Fruit fly (Drosophila melanogaster) whole organism, prepupa: ENCODE measurements around the gene Kdm3.

ENCODE experiments used
- Blimp-1 ChIP-seq: fragments of 200-800 bp; sonication (Bioruptor generic); optimal IDR thresholded peaks from 3 replicates; lab custom pipeline; 2017; ENCODE audit warnings: missing biosample characterization, missing genetic modification characterization, mild to moderate bottlenecking, moderate library complexity, missing genetic modification reagents
- CG11762 ChIP-seq: fragments of 200-800 bp; sonication (Bioruptor generic); optimal IDR thresholded peaks from 3 replicates; lab custom pipeline; 2016; ENCODE audit warnings: missing biosample characterization, missing genetic modification characterization; ENCODE audit not compliant: insufficient read depth
- CG16779 ChIP-seq: fragments of 200-800 bp; sonication (Bioruptor generic); optimal IDR thresholded peaks from 3 replicates; lab custom pipeline; 2017; ENCODE audit warnings: missing biosample characterization, mild to moderate bottlenecking, missing genetic modification characterization
- CG6163 ChIP-seq: fragments of 200-800 bp; sonication (Bioruptor generic); IDR thresholded peaks from 3 replicates; pipeline ENCODE4 v1.3.6; 2022; ENCODE audit warnings: missing biosample characterization, missing genetic modification characterization
- Hr39 ChIP-seq: fragments of 200-800 bp; sonication (Bioruptor generic); optimal IDR thresholded peaks from 2 replicates; lab custom pipeline; 2016; ENCODE audit warnings: missing biosample characterization, missing genetic modification characterization
- Met ChIP-seq: fragments of 200-800 bp; sonication (Bioruptor generic); optimal IDR thresholded peaks from 3 replicates; lab custom pipeline; 2016; ENCODE audit warnings: missing biosample characterization, missing genetic modification characterization
- Sox102F ChIP-seq: fragments of 200-800 bp; sonication (Bioruptor generic); optimal IDR thresholded peaks from 2 replicates; lab custom pipeline; 2016; ENCODE audit warnings: missing biosample characterization, mild to moderate bottlenecking, missing genetic modification characterization
- cyc ChIP-seq: fragments of 200-800 bp; sonication (Bioruptor generic); optimal IDR thresholded peaks from 3 replicates; lab custom pipeline; 2016; ENCODE audit warnings: missing biosample characterization, missing genetic modification characterization
- fd59A ChIP-seq: fragments of 200-800 bp; sonication (Bioruptor generic); optimal IDR thresholded peaks from 2 replicates; lab custom pipeline; 2017; ENCODE audit warnings: missing biosample characterization, mild to moderate bottlenecking, missing genetic modification characterization, missing genetic modification reagents
- salr ChIP-seq, 2 experiments: fragments of 200-800 bp; sonication (Bioruptor generic); optimal IDR thresholded peaks; 3 replicates each; lab custom pipeline; 2016 to 2018; ENCODE audit warnings: missing biosample characterization in 2 of 2, missing genetic modification characterization in 2 of 2, mild to moderate bottlenecking in 1 of 2
- ss ChIP-seq, 2 experiments: fragments of 200-800 bp; sonication (Bioruptor generic); optimal IDR thresholded peaks; 2 replicates in 1 of 2; 3 replicates in 1 of 2; lab custom pipeline; 2017 to 2018; ENCODE audit warnings: mild to moderate bottlenecking in 2 of 2, missing biosample characterization in 2 of 2, missing genetic modification characterization in 2 of 2, moderate library complexity in 1 of 2

DNA sequence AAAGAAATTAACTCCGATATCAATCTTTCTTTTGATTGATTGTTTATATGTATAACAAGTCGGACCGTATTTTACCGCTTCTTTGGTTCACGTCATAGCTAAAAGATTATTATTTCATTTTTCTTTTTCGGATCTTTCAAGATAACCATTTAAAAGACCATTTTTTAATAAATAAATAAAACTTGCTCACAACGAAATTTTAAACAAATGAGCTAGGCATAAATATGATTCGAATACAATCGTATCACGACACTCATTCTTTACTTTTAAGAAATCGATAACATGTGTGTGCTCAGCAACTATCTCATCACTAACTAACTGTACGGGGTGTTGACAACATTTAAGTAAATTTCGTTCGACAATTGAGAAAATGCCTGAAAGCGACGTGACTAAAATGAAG lies 11.5 kb upstream of the Kdm3 start, which contains the start of gene CG8149:
- TF ChIP-seq Hr39, result no peak
- no peak for TF ChIP-seq cyc (GFP tag; lab: Kevin White, UChicago)
- TF ChIP-seq Blimp-1 (GFP tag; lab: Kevin White, UChicago), result no peak
- no peak for TF ChIP-seq Met (GFP tag; lab: Kevin White, UChicago)
- no peak for TF ChIP-seq CG11762 (GFP tag; lab: Kevin White, UChicago)
- TF ChIP-seq ss (GFP tag; optimal IDR thresholded peaks at IDR 0.05; lab: Kevin White, UChicago), result no peak
- TF ChIP-seq Sox102F (GFP tag; lab: Kevin White, UChicago), result no peak
- TF ChIP-seq salr (GFP tag; optimal IDR thresholded peaks at IDR 0.05; lab: Kevin White, UChicago), result no peak
- TF ChIP-seq CG16779 (tag; lab: Kevin White, UChicago), result no peak
- no peak for TF ChIP-seq fd59A (GFP tag; lab: Kevin White, UChicago)
- TF ChIP-seq CG6163 (GFP tag; lab: Robert Waterston, UW), result no peak
